Worm (Caenorhabditis elegans) whole organism, mixed stage, embryonic: ENCODE measurements around the gene memi-1.
"Not testable (repeated sequence)": the region's sequence is repeated elsewhere in the genome, so short reads cannot be mapped to it uniquely, and the experiment has no call there.

Source experiments
- ceh-39 ChIP-seq: fragments of 150-350 bp; optimal IDR thresholded peaks from 2 replicates; lab custom pipeline; 2014; ENCODE audit warnings: missing biosample characterization, missing genetic modification characterization
- ces-1 ChIP-seq: fragments of 150-350 bp; optimal IDR thresholded peaks from 2 replicates; lab custom pipeline; 2014; ENCODE audit warnings: missing biosample characterization, missing genetic modification reagents, missing genetic modification characterization
- drap-1 ChIP-seq: fragments of 200-800 bp; sonication (Bioruptor generic); optimal IDR thresholded peaks from 3 replicates; lab custom pipeline; 2018; ENCODE audit warnings: mild to moderate bottlenecking, missing genetic modification characterization, missing compliant biosample characterization
- lin-32 ChIP-seq: fragments of 200-800 bp; sonication (Bioruptor generic); optimal IDR thresholded peaks from 2 replicates; lab custom pipeline; 2018; ENCODE audit warnings: mild to moderate bottlenecking, missing genetic modification characterization, missing compliant biosample characterization
- lsy-2 ChIP-seq: fragments of 150-350 bp; optimal IDR thresholded peaks from 2 replicates; lab custom pipeline; 2014; ENCODE audit warnings: missing biosample characterization, missing genetic modification characterization
- mls-2 ChIP-seq: sonication (generic microtip); optimal IDR thresholded peaks from 2 replicates; lab custom pipeline; 2016; ENCODE audit warnings: mild to moderate bottlenecking, missing genetic modification characterization, moderate library complexity, missing compliant biosample characterization
- sem-2 ChIP-seq: fragments of 200-800 bp; sonication (Bioruptor generic); optimal IDR thresholded peaks from 2 replicates; lab custom pipeline; 2018; ENCODE audit warnings: mild to moderate bottlenecking, missing genetic modification characterization, missing compliant biosample characterization
- tbx-8 ChIP-seq: fragments of 200-800 bp; sonication (Bioruptor generic); optimal IDR thresholded peaks from 2 replicates; lab custom pipeline; 2018; ENCODE audit warnings: mild to moderate bottlenecking, missing genetic modification characterization, moderate library complexity, missing compliant biosample characterization
- zip-8 ChIP-seq: fragments of 150-350 bp; optimal IDR thresholded peaks from 2 replicates; lab custom pipeline; 2014; ENCODE audit warnings: missing biosample characterization, missing genetic modification characterization

Gene memi-1

DNA sequence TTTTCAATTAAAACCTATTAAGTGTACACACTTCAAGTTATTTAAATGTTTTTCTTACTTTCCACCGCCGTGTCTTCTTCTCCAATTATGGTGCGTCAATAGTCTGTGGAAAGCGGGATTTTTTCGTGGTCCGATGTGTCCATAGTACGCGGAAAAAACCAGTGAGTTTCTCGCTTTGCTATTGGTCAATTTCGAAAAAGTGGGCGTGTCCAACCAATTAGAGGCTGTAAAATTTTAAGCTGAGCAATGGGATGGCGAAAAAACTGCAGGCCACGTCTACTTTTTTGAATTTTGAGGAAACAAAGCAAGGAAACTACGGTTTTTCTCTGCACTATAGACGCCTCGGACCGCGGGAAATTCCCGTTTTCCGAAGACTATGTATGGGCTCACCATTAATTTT, 36.5 kb downstream of the memi-1 start:
- TF ChIP-seq tbx-8: no peak

DNA sequence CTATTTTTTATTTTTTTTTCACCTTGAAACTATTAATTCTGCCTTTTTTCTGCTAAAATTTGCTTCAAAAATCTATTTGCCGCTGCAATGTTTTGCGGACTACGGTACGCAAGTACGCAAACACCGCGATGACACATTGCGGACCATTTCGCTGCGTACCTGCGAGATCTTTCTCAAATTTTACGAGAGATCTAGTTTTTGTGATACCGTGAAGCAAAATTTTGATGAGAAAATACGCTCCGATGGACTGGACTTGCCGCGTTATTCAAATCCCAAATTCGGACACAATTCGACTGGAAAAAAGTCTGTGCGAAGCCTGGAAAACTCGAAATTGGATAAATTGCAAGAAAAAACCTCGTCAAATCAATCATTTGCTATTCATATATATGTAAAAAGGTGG, 39.7 kb downstream of the memi-1 start:
- TF ChIP-seq lsy-2 (tag; lab: Kevin White, UChicago): peak; percentile 61

DNA sequence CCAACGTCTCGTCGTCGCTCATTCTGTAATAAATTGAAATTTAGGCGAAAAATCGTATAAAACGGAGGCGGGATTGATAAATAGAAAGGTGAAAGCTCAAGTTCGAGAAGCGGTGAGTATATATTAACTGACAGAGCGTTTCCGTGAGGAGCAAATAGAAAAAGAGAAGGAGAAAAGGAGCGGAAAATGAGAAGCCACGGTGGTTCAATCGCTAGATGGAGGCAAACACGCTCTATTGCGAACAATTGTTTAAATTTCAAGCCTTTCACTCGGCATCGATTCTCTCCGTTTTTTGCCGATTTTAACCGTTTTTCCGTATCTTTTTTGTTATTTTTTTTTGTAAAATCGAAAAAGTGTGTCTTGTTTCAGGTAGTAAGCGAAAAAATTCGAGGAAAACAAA, 44.4 kb downstream of the memi-1 start, which contains the start of gene miro-1:
Gene miro-1 (minus strand): TSS at position 23 of the 400 bp plus-strand sequence.
- TF ChIP-seq zip-8; ces-1 (GFP tag; lab: Kevin White, UChicago); mls-2 (tag; lab: Kevin White, UChicago): not testable (repeated sequence)

DNA sequence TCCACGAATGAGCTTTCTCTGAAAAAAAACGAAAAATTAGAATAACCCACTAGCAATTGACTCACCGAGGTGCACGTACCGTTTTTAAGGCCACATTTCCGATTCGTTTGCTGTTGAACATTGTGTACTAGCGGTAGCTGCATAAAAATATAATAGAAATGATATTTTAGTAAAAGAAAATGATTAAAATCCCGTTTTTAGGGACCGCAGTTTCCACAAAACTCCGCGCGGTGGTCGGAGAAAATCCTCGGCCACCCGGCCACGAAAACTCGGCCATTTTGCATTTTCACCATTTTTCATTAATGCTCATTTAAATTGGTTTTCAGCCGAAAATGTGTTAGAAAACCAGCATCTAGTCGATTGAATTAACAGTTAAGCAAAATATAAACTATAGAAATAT, 47.9 kb downstream of the memi-1 start, which contains the start of gene yars-2:
Gene yars-2 (minus strand): TSS at position 249 of the 400 bp plus-strand sequence.
- TF ChIP-seq ces-1 (GFP tag; lab: Kevin White, UChicago) (peak; percentile 5), lin-32 (no peak)

DNA sequence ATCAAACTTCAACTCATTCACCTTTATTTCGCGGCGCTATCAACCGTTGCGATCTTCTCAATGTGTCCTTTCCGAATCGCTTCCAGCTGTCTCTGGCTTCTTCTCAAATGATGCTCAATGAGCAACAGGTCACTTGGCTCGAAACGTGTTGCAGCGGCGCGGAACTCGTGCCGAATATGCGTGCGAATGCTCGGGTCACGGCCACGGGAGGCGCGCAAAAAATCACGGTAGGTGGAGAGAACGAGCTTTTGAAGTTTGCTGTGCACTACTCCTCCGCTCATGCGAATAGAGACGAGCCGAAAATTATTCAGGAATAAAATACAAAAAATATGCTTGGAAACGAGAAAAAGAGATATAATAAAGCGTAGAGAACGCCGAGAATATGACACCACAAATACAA, 49.8 kb downstream of the memi-1 start, which contains the start of gene cif-1:
Gene cif-1 (minus strand): TSS at position 297 of the 400 bp plus-strand sequence.
- TF ChIP-seq ceh-39 (tag; lab: Kevin White, UChicago): no peak
- TF ChIP-seq sem-2: no peak
- TF ChIP-seq drap-1 (GFP tag; lab: Kevin White, UChicago): no peak
- TF ChIP-seq, all 35 proteins: peak for 0
